Worm (Caenorhabditis elegans) whole organism, L4 larva: ENCODE results near the gene C14B1.8.
A peak's percentile ranks its signal among the peaks of the same experiment; 100 is the strongest.

Source experiments
- D1046.2 ChIP-seq: fragments of 200-800 bp; sonication (Bioruptor generic); IDR thresholded peaks from 2 replicates; pipeline ENCODE4 v1.3.6; 2022; ENCODE audit warnings: missing genetic modification characterization, missing compliant biosample characterization
- F49E8.2 ChIP-seq: sonication (generic microtip); optimal IDR thresholded peaks from 2 replicates; lab custom pipeline; 2016; ENCODE audit warnings: missing compliant biosample characterization, mild to moderate bottlenecking, missing genetic modification characterization, borderline replicate concordance
- R02D3.7 ChIP-seq: fragments of 150-350 bp; sonication (generic microtip); optimal IDR thresholded peaks from 3 replicates; lab custom pipeline; 2014; ENCODE audit warnings: missing biosample characterization, missing genetic modification characterization
- Y105C5A.15 ChIP-seq: fragments of 200-800 bp; sonication (Bioruptor generic); IDR thresholded peaks from 2 replicates; pipeline ENCODE4 v1.3.6; 2022; ENCODE audit warnings: missing genetic modification characterization, missing compliant biosample characterization
- Y5F2A.4 ChIP-seq: fragments of 200-800 bp; sonication (Bioruptor generic); optimal IDR thresholded peaks from 2 replicates; lab custom pipeline; 2018; ENCODE audit warnings: mild to moderate bottlenecking, missing genetic modification characterization, missing compliant biosample characterization
- ZK546.5 ChIP-seq, 2 experiments: sonication (generic microtip); optimal IDR thresholded peaks; 2 replicates each; lab custom pipeline; 2017; ENCODE audit warnings: missing biosample characterization in 2 of 2, missing genetic modification characterization in 2 of 2
- aly-2 ChIP-seq: sonication (generic microtip); optimal IDR thresholded peaks from 2 replicates; lab custom pipeline; 2018; ENCODE audit warnings: missing biosample characterization, missing genetic modification characterization
- ama-1 ChIP-seq: fragments of 150-350 bp; optimal IDR thresholded peaks from 2 replicates; lab custom pipeline; 2014; ENCODE audit warnings: inconsistent platforms, mixed read lengths
- arid-1 ChIP-seq: fragments of 200-800 bp; sonication (Bioruptor generic); conservative IDR thresholded peaks from 2 replicates; pipeline ENCODE4 v1.3.6; 2022; ENCODE audit warnings: missing genetic modification reagents, missing genetic modification characterization, missing compliant biosample characterization
- attf-4 ChIP-seq: sonication (generic microtip); optimal IDR thresholded peaks from 3 replicates; lab custom pipeline; 2017; ENCODE audit warnings: missing biosample characterization, missing genetic modification characterization
- ceh-28 ChIP-seq: fragments of 150-350 bp; optimal IDR thresholded peaks from 2 replicates; lab custom pipeline; 2014; ENCODE audit warnings: missing biosample characterization, missing genetic modification reagents, missing genetic modification characterization
- ceh-62 ChIP-seq: sonication (generic microtip); optimal IDR thresholded peaks from 2 replicates; lab custom pipeline; 2017; ENCODE audit warnings: missing biosample characterization, missing genetic modification characterization
- ces-1 ChIP-seq: fragments of 150-350 bp; sonication (generic microtip); optimal IDR thresholded peaks from 4 replicates; lab custom pipeline; 2014; ENCODE audit warnings: missing biosample characterization, missing genetic modification reagents, missing genetic modification characterization
- ctbp-1 ChIP-seq: fragments of 200-800 bp; sonication (Bioruptor generic); IDR thresholded peaks from 2 replicates; pipeline ENCODE4 v1.3.6; 2022; ENCODE audit warnings: missing genetic modification reagents, missing genetic modification characterization, missing compliant biosample characterization
- daf-16 ChIP-seq, 3 experiments: sonication (generic microtip); optimal IDR thresholded peaks; 2 replicates each; lab custom pipeline; 2016 to 2017; ENCODE audit warnings: missing genetic modification characterization in 3 of 3, missing genetic modification reagents in 3 of 3, mild to moderate bottlenecking in 2 of 3, missing compliant biosample characterization in 2 of 3, missing biosample characterization in 1 of 3, moderate library complexity in 1 of 3
- daf-19 ChIP-seq: fragments of 200-800 bp; sonication (Bioruptor generic); conservative IDR thresholded peaks from 2 replicates; pipeline ENCODE4 v1.3.6; 2022; ENCODE audit warnings: missing genetic modification characterization, missing compliant biosample characterization
- dmd-6 ChIP-seq: fragments of 200-800 bp; sonication (Bioruptor generic); IDR thresholded peaks from 2 replicates; pipeline ENCODE4 v1.3.6; 2022; ENCODE audit warnings: missing genetic modification reagents, missing genetic modification characterization, missing compliant biosample characterization
- dmd-8 ChIP-seq: fragments of 200-800 bp; sonication (Bioruptor generic); IDR thresholded peaks from 2 replicates; pipeline ENCODE4 v1.3.6; 2022; ENCODE audit warnings: missing genetic modification characterization, missing compliant biosample characterization
- dmd-9 ChIP-seq: fragments of 200-800 bp; sonication (Bioruptor generic); IDR thresholded peaks from 2 replicates; pipeline ENCODE4 v1.3.6; 2022; ENCODE audit warnings: missing genetic modification reagents, missing genetic modification characterization, missing compliant biosample characterization
- dpl-1 ChIP-seq: fragments of 150-350 bp; optimal IDR thresholded peaks from 2 replicates; lab custom pipeline; 2014; ENCODE audit warnings: missing biosample characterization, missing genetic modification reagents, missing genetic modification characterization
- duxl-1 ChIP-seq: sonication (generic microtip); optimal IDR thresholded peaks from 2 replicates; lab custom pipeline; 2016; ENCODE audit warnings: mild to moderate bottlenecking, missing genetic modification characterization, moderate library complexity, missing compliant biosample characterization; ENCODE audit not compliant: poor library complexity
- egl-27 ChIP-seq: sonication (generic microtip); optimal IDR thresholded peaks from 3 replicates; lab custom pipeline; 2017; ENCODE audit warnings: missing biosample characterization, missing genetic modification reagents, missing genetic modification characterization
- egl-43 ChIP-seq: fragments of 200-800 bp; sonication (Bioruptor generic); IDR thresholded peaks from 2 replicates; pipeline ENCODE4 v1.3.6; 2022; ENCODE audit warnings: missing genetic modification reagents, missing genetic modification characterization, missing compliant biosample characterization
- fkh-10 ChIP-seq: fragments of 150-350 bp; optimal IDR thresholded peaks from 2 replicates; lab custom pipeline; 2014; ENCODE audit warnings: missing biosample characterization, missing genetic modification reagents, missing genetic modification characterization
- jun-1 ChIP-seq: fragments of 150-350 bp; optimal IDR thresholded peaks from 2 replicates; lab custom pipeline; 2014; ENCODE audit warnings: missing biosample characterization, missing genetic modification reagents, missing genetic modification characterization
- lin-1 ChIP-seq: fragments of 200-800 bp; sonication (Bioruptor generic); IDR thresholded peaks from 2 replicates; pipeline ENCODE4 v1.3.6; 2022; ENCODE audit warnings: missing genetic modification reagents, missing genetic modification characterization, missing compliant biosample characterization
- lin-13 ChIP-seq: fragments of 150-350 bp; optimal IDR thresholded peaks from 2 replicates; lab custom pipeline; 2014; ENCODE audit warnings: missing biosample characterization, missing genetic modification reagents, missing genetic modification characterization
- lin-29 ChIP-seq: fragments of 200-800 bp; sonication (Bioruptor generic); IDR thresholded peaks from 2 replicates; pipeline ENCODE4 v1.3.6; 2022; ENCODE audit warnings: missing genetic modification reagents, missing genetic modification characterization, missing compliant biosample characterization
- madf-5 ChIP-seq, 2 experiments: fragments of 200-800 bp; sonication (Bioruptor generic); IDR thresholded peaks; 2 replicates each; pipeline ENCODE4 v1.3.6; 2022; ENCODE audit warnings: missing compliant biosample characterization in 2 of 2, missing genetic modification characterization in 2 of 2
- madf-9 ChIP-seq: fragments of 200-800 bp; sonication (Bioruptor generic); conservative IDR thresholded peaks from 2 replicates; pipeline ENCODE4 v1.3.6; 2022; ENCODE audit warnings: missing genetic modification reagents, missing genetic modification characterization, missing compliant biosample characterization
- mdl-1 ChIP-seq, 2 experiments: fragments of 150-350 bp in 1 of 2; sonication (generic microtip) in 1 of 2; optimal IDR thresholded peaks; 2 replicates each; lab custom pipeline; 2014 to 2017; ENCODE audit warnings: missing biosample characterization in 2 of 2, missing genetic modification characterization in 2 of 2
- mdt-29 ChIP-seq: fragments of 200-800 bp; sonication (Bioruptor generic); IDR thresholded peaks from 2 replicates; pipeline ENCODE4 v1.3.6; 2022; ENCODE audit warnings: missing genetic modification reagents, missing genetic modification characterization, missing compliant biosample characterization
- mxl-2 ChIP-seq: fragments of 200-800 bp; sonication (Bioruptor generic); conservative IDR thresholded peaks from 2 replicates; pipeline ENCODE4 v1.3.6; 2022; ENCODE audit warnings: missing genetic modification reagents, missing genetic modification characterization, missing compliant biosample characterization
- mxl-3 ChIP-seq: fragments of 200-800 bp; sonication (Bioruptor generic); optimal IDR thresholded peaks from 2 replicates; lab custom pipeline; 2018; ENCODE audit warnings: mild to moderate bottlenecking, missing genetic modification characterization, missing compliant biosample characterization
- nhr-102 ChIP-seq: sonication (generic microtip); optimal IDR thresholded peaks from 2 replicates; lab custom pipeline; 2016; ENCODE audit warnings: mild to moderate bottlenecking, missing genetic modification characterization, moderate library complexity, missing compliant biosample characterization
- nhr-25 ChIP-seq: sonication (generic microtip); optimal IDR thresholded peaks from 2 replicates; lab custom pipeline; 2017; ENCODE audit warnings: missing genetic modification characterization, mild to moderate bottlenecking, missing compliant biosample characterization, antibody characterized with exemption, moderate library complexity, borderline replicate concordance; ENCODE audit not compliant: insufficient read depth
- nhr-41 ChIP-seq: fragments of 200-800 bp; sonication (Bioruptor generic); IDR thresholded peaks from 2 replicates; pipeline ENCODE4 v1.3.6; 2022; ENCODE audit warnings: missing genetic modification reagents, missing genetic modification characterization, missing compliant biosample characterization
- nhr-76 ChIP-seq: fragments of 150-350 bp; optimal IDR thresholded peaks from 2 replicates; lab custom pipeline; 2014; ENCODE audit warnings: missing biosample characterization, missing genetic modification characterization
- rbr-2 ChIP-seq: sonication (generic microtip); optimal IDR thresholded peaks from 2 replicates; lab custom pipeline; 2016; ENCODE audit warnings: missing genotype, missing genetic modification characterization, missing compliant biosample characterization
- set-16 ChIP-seq: fragments of 200-800 bp; sonication (Bioruptor generic); IDR thresholded peaks from 2 replicates; pipeline ENCODE4 v1.3.6; 2022; ENCODE audit warnings: missing genetic modification reagents, missing genetic modification characterization, missing compliant biosample characterization
- snpc-1.2 ChIP-seq: fragments of 200-800 bp; sonication (Bioruptor generic); IDR thresholded peaks from 2 replicates; pipeline ENCODE4 v1.3.6; 2022; ENCODE audit warnings: missing genetic modification reagents, missing genetic modification characterization, missing compliant biosample characterization
- snpc-4 ChIP-seq: fragments of 150-350 bp; optimal IDR thresholded peaks from 2 replicates; lab custom pipeline; 2014; ENCODE audit warnings: missing biosample characterization, missing genetic modification characterization
- spr-3 ChIP-seq: fragments of 200-800 bp; sonication (Bioruptor generic); optimal IDR thresholded peaks from 2 replicates; lab custom pipeline; 2018; ENCODE audit warnings: mild to moderate bottlenecking, missing genetic modification characterization, missing compliant biosample characterization
- unc-130 ChIP-seq: sonication (generic microtip); optimal IDR thresholded peaks from 2 replicates; lab custom pipeline; 2016; ENCODE audit warnings: missing genetic modification reagents, missing genetic modification characterization, missing compliant biosample characterization
- unc-62 ChIP-seq, 3 experiments: fragments of 150-350 bp in 1 of 3; sonication (generic microtip); optimal IDR thresholded peaks in 2 of 3; peaks in 1 of 3; 1 replicate in 1 of 3; 2 replicates in 2 of 3; lab custom pipeline; 2014 to 2017; ENCODE audit warnings: missing biosample characterization in 3 of 3, missing genetic modification characterization in 3 of 3, missing genetic modification reagents in 3 of 3, missing genotype in 1 of 3
- vab-7 ChIP-seq: fragments of 200-800 bp; sonication (Bioruptor generic); IDR thresholded peaks from 2 replicates; pipeline ENCODE4 v1.3.6; 2022; ENCODE audit warnings: missing genetic modification reagents, missing genetic modification characterization, missing compliant biosample characterization
- zag-1 ChIP-seq: fragments of 150-350 bp; optimal IDR thresholded peaks from 2 replicates; lab custom pipeline; 2014; ENCODE audit warnings: missing biosample characterization, missing genetic modification characterization
- zfp-3 ChIP-seq: fragments of 200-800 bp; sonication (Bioruptor generic); conservative IDR thresholded peaks from 2 replicates; pipeline ENCODE4 v1.3.6; 2022; ENCODE audit warnings: missing genetic modification reagents, missing genetic modification characterization, missing compliant biosample characterization
- zip-11 ChIP-seq: fragments of 200-800 bp; sonication (Bioruptor generic); IDR thresholded peaks from 2 replicates; pipeline ENCODE4 v1.3.6; 2022; ENCODE audit warnings: missing genetic modification characterization, missing compliant biosample characterization

C14B1.8 gene

DNA sequence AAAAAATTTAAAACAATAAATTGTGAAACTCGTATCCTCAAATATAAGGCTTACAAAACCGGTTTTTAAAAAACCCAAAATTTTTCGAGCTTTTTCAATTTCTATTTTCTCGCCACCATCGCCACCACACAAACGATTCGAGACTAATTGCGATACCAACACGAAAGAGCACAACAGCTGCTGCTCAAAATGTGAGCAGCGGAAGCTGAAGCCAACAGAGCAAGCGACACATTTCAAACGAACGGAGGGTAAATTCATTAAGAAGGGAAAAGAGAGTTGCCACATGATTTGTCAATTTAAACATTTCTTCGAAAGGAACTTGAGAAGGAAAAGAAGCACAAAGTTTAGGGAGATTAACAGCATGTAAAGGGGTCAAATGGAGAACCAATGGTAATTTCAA, 40.4 kb downstream of the C14B1.8 start:
- no peak for TF ChIP-seq madf-5 (GFP tag; IDR thresholded peaks at IDR 0.05; lab: Robert Waterston, UW)
- TF ChIP-seq unc-62 (GFP tag; optimal IDR thresholded peaks at IDR 0.05 in 1 of 2; lab: Kevin White, UChicago): peak in 1 of 2 experiments; percentile 94
- TF ChIP-seq unc-62 (tag; optimal IDR thresholded peaks at IDR 0.05; lab: Kevin White, UChicago): no peak

DNA sequence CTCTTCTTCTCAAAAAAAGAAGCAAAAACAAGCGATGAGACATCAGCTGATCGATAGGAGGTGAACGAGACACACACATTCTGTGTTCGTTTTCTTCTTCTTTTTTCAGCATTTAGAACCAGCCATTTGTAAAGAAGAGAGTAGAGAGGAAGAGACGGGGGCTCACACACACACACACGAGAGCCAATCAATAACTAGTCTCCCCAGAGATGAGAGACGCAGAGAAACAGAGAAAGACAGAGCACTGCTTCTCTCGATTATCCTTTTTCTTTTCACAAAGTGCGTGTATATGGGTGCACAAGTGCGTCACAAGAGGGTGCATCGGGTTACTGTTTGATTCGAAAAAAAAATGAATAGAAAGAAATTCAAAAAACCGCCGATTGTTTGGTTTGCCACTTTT, 42.1 kb downstream of the C14B1.8 start:
- TF ChIP-seq aly-2 (tag; lab: Kevin White, UChicago) (no peak), dpl-1 (GFP tag; lab: Kevin White, UChicago) (peak; percentile 29), attf-4 (tag; lab: Kevin White, UChicago) (no peak), lin-29 (no peak), mxl-3 (GFP tag; lab: Kevin White, UChicago) (no peak), set-16 (GFP tag; lab: Robert Waterston, UW) (no peak), mxl-2 (no peak), duxl-1 (no peak), ctbp-1 (peak; percentile 80), mdt-29 (GFP tag; lab: Robert Waterston, UW) (no peak), daf-16 (GFP tag; optimal IDR thresholded peaks at IDR 0.05; lab: Kevin White, UChicago) (peak in 1 of 2 experiments; percentile 59), daf-16 (tag; optimal IDR thresholded peaks at IDR 0.05; lab: Kevin White, UChicago) (no peak), egl-27 (tag; lab: Kevin White, UChicago) (no peak), F49E8.2 (tag; lab: Kevin White, UChicago) (no peak), zag-1 (tag; lab: Kevin White, UChicago) (no peak), D1046.2 (GFP tag; lab: Robert Waterston, UW) (no peak), daf-19 (GFP tag; lab: Robert Waterston, UW) (no peak), arid-1 (no peak), ZK546.5 (tag; optimal IDR thresholded peaks at IDR 0.05; lab: Kevin White, UChicago) (no peak), unc-130 (GFP tag; lab: Kevin White, UChicago) (no peak), rbr-2 (tag; lab: Kevin White, UChicago) (peak; percentile 85), ces-1 (GFP tag; lab: Kevin White, UChicago) (peak; percentile 43), nhr-102 (tag; lab: Kevin White, UChicago) (no peak), vab-7 (GFP tag; lab: Robert Waterston, UW) (no peak), madf-5 (GFP tag; IDR thresholded peaks at IDR 0.05; lab: Robert Waterston, UW) (no peak), nhr-25 (tag; lab: Kevin White, UChicago) (no peak), mdl-1 (tag; optimal IDR thresholded peaks at IDR 0.05; lab: Kevin White, UChicago) (peak in 1 of 2 experiments; percentile 56), ceh-62 (tag; lab: Kevin White, UChicago) (no peak), fkh-10 (GFP tag; lab: Kevin White, UChicago) (peak; percentile 93), R02D3.7 (tag; lab: Kevin White, UChicago) (no peak), spr-3 (GFP tag; lab: Kevin White, UChicago) (no peak), lin-13 (GFP tag; lab: Kevin White, UChicago) (no peak), lin-1 (GFP tag; lab: Robert Waterston, UW) (no peak), Y5F2A.4 (GFP tag; lab: Kevin White, UChicago) (no peak), Y105C5A.15 (GFP tag; lab: Robert Waterston, UW) (no peak), ceh-28 (tag; lab: Kevin White, UChicago) (peak; percentile 67), zip-11 (GFP tag; lab: Robert Waterston, UW) (no peak), nhr-41 (GFP tag; lab: Robert Waterston, UW) (no peak), ama-1 (lab: Kevin White, UChicago) (no peak), jun-1 (no peak), dmd-9 (GFP tag; lab: Robert Waterston, UW) (no peak), nhr-76 (tag; lab: Kevin White, UChicago) (no peak), zfp-3 (no peak), snpc-4 (tag; lab: Kevin White, UChicago) (no peak), dmd-8 (GFP tag; lab: Robert Waterston, UW) (no peak), madf-9 (GFP tag; lab: Robert Waterston, UW) (no peak), egl-43 (GFP tag; lab: Robert Waterston, UW) (peak; percentile 72), dmd-6 (GFP tag; lab: Robert Waterston, UW) (no peak), snpc-1.2 (no peak)
